Fruit fly (Drosophila melanogaster) whole organism, embryonic: ENCODE measurements around the gene Atg6.
A peak's percentile ranks its signal among the peaks of the same experiment; 100 is the strongest.

ENCODE experiments used
- Bdp1 ChIP-seq: fragments of 200-800 bp; sonication (Bioruptor generic); optimal IDR thresholded peaks from 3 replicates; lab custom pipeline; 2016; ENCODE audit warnings: missing biosample characterization, missing genetic modification characterization
- Bgb ChIP-seq: fragments of 200-800 bp; sonication (Bioruptor generic); IDR thresholded peaks from 2 replicates; pipeline ENCODE4 v1.3.6; 2022; ENCODE audit warnings: missing biosample characterization, missing genetic modification characterization; ENCODE audit not compliant: partially characterized antibody
- Blimp-1 ChIP-seq: fragments of 200-800 bp; sonication (Bioruptor generic); optimal IDR thresholded peaks from 3 replicates; lab custom pipeline; 2018; ENCODE audit warnings: missing biosample characterization, missing genetic modification characterization, mild to moderate bottlenecking, moderate library complexity, missing genetic modification reagents
- CG10209 ChIP-seq: fragments of 200-800 bp; sonication (Bioruptor generic); optimal IDR thresholded peaks from 3 replicates; lab custom pipeline; 2017; ENCODE audit warnings: missing biosample characterization, mild to moderate bottlenecking, missing genetic modification characterization, missing genetic modification reagents
- CG12155 ChIP-seq: fragments of 200-800 bp; sonication (Bioruptor generic); optimal IDR thresholded peaks from 3 replicates; lab custom pipeline; 2016; ENCODE audit warnings: missing biosample characterization, missing genetic modification characterization
- CG12744 ChIP-seq: fragments of 200-800 bp; sonication (Bioruptor generic); optimal IDR thresholded peaks from 2 replicates; lab custom pipeline; 2016; ENCODE audit warnings: missing biosample characterization, missing genetic modification characterization
- CG12769 ChIP-seq: fragments of 200-800 bp; sonication (Bioruptor generic); optimal IDR thresholded peaks from 2 replicates; lab custom pipeline; 2019; ENCODE audit warnings: missing biosample characterization, mild to moderate bottlenecking, missing genetic modification characterization, moderate library complexity
- CG13424 ChIP-seq: fragments of 200-800 bp; sonication (Bioruptor generic); optimal IDR thresholded peaks from 2 replicates; lab custom pipeline; 2019; ENCODE audit warnings: missing biosample characterization, mild to moderate bottlenecking, missing genetic modification characterization, moderate library complexity
- CG1647 ChIP-seq: fragments of 200-800 bp; sonication (Bioruptor generic); optimal IDR thresholded peaks from 3 replicates; lab custom pipeline; 2016; ENCODE audit warnings: missing biosample characterization, missing genetic modification characterization
- CG17802 ChIP-seq: fragments of 200-800 bp; sonication (Bioruptor generic); optimal IDR thresholded peaks from 2 replicates; lab custom pipeline; 2018; ENCODE audit warnings: missing biosample characterization, mild to moderate bottlenecking, missing genetic modification characterization, moderate library complexity
- CG1832 ChIP-seq: fragments of 200-800 bp; sonication (Bioruptor generic); optimal IDR thresholded peaks from 2 replicates; lab custom pipeline; 2017; ENCODE audit warnings: missing biosample characterization, mild to moderate bottlenecking, missing genetic modification characterization, inconsistent platforms
- CG18599 ChIP-seq: fragments of 200-800 bp; sonication (Bioruptor generic); optimal IDR thresholded peaks from 3 replicates; lab custom pipeline; 2017; ENCODE audit warnings: missing biosample characterization, missing genetic modification characterization, mild to moderate bottlenecking, moderate library complexity, missing genetic modification reagents
- CG2120 ChIP-seq: fragments of 200-800 bp; sonication (Bioruptor generic); optimal IDR thresholded peaks from 3 replicates; lab custom pipeline; 2016; ENCODE audit warnings: missing biosample characterization, missing genetic modification characterization
- CG2129 ChIP-seq: fragments of 200-800 bp; sonication (Bioruptor generic); IDR thresholded peaks from 2 replicates; pipeline ENCODE4 v1.3.6; 2022; ENCODE audit warnings: missing biosample characterization, missing genetic modification characterization; ENCODE audit not compliant: partially characterized antibody
- CG30403 ChIP-seq: fragments of 200-800 bp; sonication (Bioruptor generic); optimal IDR thresholded peaks from 3 replicates; lab custom pipeline; 2016; ENCODE audit warnings: missing biosample characterization, missing genetic modification characterization
- CG31365 ChIP-seq: fragments of 200-800 bp; sonication (Bioruptor generic); optimal IDR thresholded peaks from 2 replicates; lab custom pipeline; 2018; ENCODE audit warnings: missing biosample characterization, mild to moderate bottlenecking, missing genetic modification characterization
- CG4424 ChIP-seq: fragments of 200-800 bp; sonication (Bioruptor generic); optimal IDR thresholded peaks from 3 replicates; lab custom pipeline; 2016; ENCODE audit warnings: missing biosample characterization, missing genetic modification characterization
- CG4617 ChIP-seq: fragments of 200-800 bp; sonication (Bioruptor generic); optimal IDR thresholded peaks from 3 replicates; lab custom pipeline; 2016; ENCODE audit warnings: missing biosample characterization, missing genetic modification characterization, borderline replicate concordance
- CG6854 ChIP-seq: fragments of 200-800 bp; sonication (Bioruptor generic); optimal IDR thresholded peaks from 3 replicates; lab custom pipeline; 2017; ENCODE audit warnings: missing biosample characterization, mild to moderate bottlenecking, missing genetic modification characterization
- CG9215 ChIP-seq: fragments of 200-800 bp; sonication (Bioruptor generic); IDR thresholded peaks from 2 replicates; pipeline ENCODE4 v1.3.6; 2022; ENCODE audit warnings: missing biosample characterization, missing genetic modification characterization
- CoRest ChIP-seq: fragments of 200-800 bp; sonication (Bioruptor generic); optimal IDR thresholded peaks from 3 replicates; lab custom pipeline; 2018; ENCODE audit warnings: missing biosample characterization, mild to moderate bottlenecking, missing genetic modification characterization, moderate library complexity
- Dll ChIP-seq: fragments of 200-800 bp; sonication (Bioruptor generic); IDR thresholded peaks from 4 replicates; pipeline ENCODE4 v1.3.6; 2022; ENCODE audit warnings: missing biosample characterization, missing genetic modification characterization; ENCODE audit not compliant: partially characterized antibody
- Dref ChIP-seq: fragments of 200-800 bp; sonication (Bioruptor generic); IDR thresholded peaks from 2 replicates; pipeline ENCODE4 v1.3.6; 2022; ENCODE audit warnings: missing biosample characterization, missing genetic modification characterization
- E2f1 ChIP-seq: fragments of 200-800 bp; sonication (Bioruptor generic); IDR thresholded peaks from 2 replicates; pipeline ENCODE4 v1.3.6; 2022; ENCODE audit warnings: missing biosample characterization, missing genetic modification characterization
- Elba2 ChIP-seq: fragments of 200-800 bp; sonication (Bioruptor generic); optimal IDR thresholded peaks from 3 replicates; lab custom pipeline; 2016; ENCODE audit warnings: missing biosample characterization, missing genetic modification characterization
- GATAe ChIP-seq: fragments of 200-800 bp; sonication (Bioruptor generic); conservative IDR thresholded peaks from 2 replicates; pipeline ENCODE4 v1.3.6; 2022; ENCODE audit warnings: missing biosample characterization, missing genetic modification characterization
- HHEX ChIP-seq: fragments of 200-800 bp; sonication (Bioruptor generic); optimal IDR thresholded peaks from 3 replicates; lab custom pipeline; 2017; ENCODE audit warnings: missing biosample characterization, mild to moderate bottlenecking, missing genetic modification characterization, missing genetic modification reagents
- Trl ChIP-seq, 3 experiments: fragments of >200 bp in 2 of 3; fragments of 200-800 bp in 1 of 3; sonication (Bioruptor generic) in 1 of 3; optimal IDR thresholded peaks; 2 replicates in 1 of 3; 3 replicates in 2 of 3; lab custom pipeline; 2016 to 2017; ENCODE audit warnings: missing biosample characterization in 1 of 3, missing genetic modification characterization in 1 of 3
- chinmo ChIP-seq: fragments of 200-800 bp; sonication (Bioruptor generic); IDR thresholded peaks from 4 replicates; pipeline ENCODE4 v1.3.6; 2022; ENCODE audit warnings: missing biosample characterization, missing genetic modification characterization; ENCODE audit not compliant: partially characterized antibody
- chn ChIP-seq: fragments of 200-800 bp; sonication (Bioruptor generic); optimal IDR thresholded peaks from 2 replicates; lab custom pipeline; 2016; ENCODE audit warnings: missing biosample characterization, missing genetic modification characterization
- dm ChIP-seq: fragments of 200-800 bp; sonication (Bioruptor generic); optimal IDR thresholded peaks from 3 replicates; lab custom pipeline; 2016; ENCODE audit warnings: missing biosample characterization, missing genetic modification characterization
- ems ChIP-seq: fragments of 200-800 bp; sonication (Bioruptor generic); optimal IDR thresholded peaks from 3 replicates; lab custom pipeline; 2016; ENCODE audit warnings: missing biosample characterization, missing genetic modification characterization
- gcm ChIP-seq: fragments of 200-800 bp; sonication (Bioruptor generic); optimal IDR thresholded peaks from 2 replicates; lab custom pipeline; 2019; ENCODE audit warnings: missing biosample characterization, mild to moderate bottlenecking, missing genetic modification characterization, moderate library complexity
- gcm2 ChIP-seq: fragments of 200-800 bp; sonication (Bioruptor generic); optimal IDR thresholded peaks from 2 replicates; lab custom pipeline; 2016; ENCODE audit warnings: missing biosample characterization, missing genetic modification characterization
- her ChIP-seq: fragments of 200-800 bp; sonication (Bioruptor generic); optimal IDR thresholded peaks from 2 replicates; lab custom pipeline; 2016; ENCODE audit warnings: missing biosample characterization, missing genetic modification characterization
- insv ChIP-seq, 2 experiments: fragments of 200-800 bp; sonication (Bioruptor generic); optimal IDR thresholded peaks; 3 replicates each; lab custom pipeline; 2016 to 2018; ENCODE audit warnings: missing biosample characterization in 2 of 2, missing genetic modification characterization in 2 of 2
- ken ChIP-seq: fragments of 200-800 bp; sonication (Bioruptor generic); IDR thresholded peaks from 3 replicates; pipeline ENCODE4 v1.3.6; 2022; ENCODE audit warnings: missing biosample characterization, missing genetic modification characterization
- nmo ChIP-seq: fragments of 200-800 bp; sonication (Bioruptor generic); optimal IDR thresholded peaks from 2 replicates; lab custom pipeline; 2018; ENCODE audit warnings: missing biosample characterization, mild to moderate bottlenecking, missing genetic modification characterization, moderate library complexity
- oc ChIP-seq: fragments of 200-800 bp; sonication (Bioruptor generic); optimal IDR thresholded peaks from 2 replicates; lab custom pipeline; 2018; ENCODE audit warnings: missing biosample characterization, mild to moderate bottlenecking, missing genetic modification characterization, moderate library complexity
- pros ChIP-seq: fragments of 200-800 bp; sonication (Bioruptor generic); optimal IDR thresholded peaks from 3 replicates; lab custom pipeline; 2019; ENCODE audit warnings: missing biosample characterization, mild to moderate bottlenecking, missing genetic modification characterization, moderate library complexity
- pzg ChIP-seq: fragments of 200-800 bp; sonication (Bioruptor generic); optimal IDR thresholded peaks from 3 replicates; lab custom pipeline; 2018; ENCODE audit warnings: missing biosample characterization, mild to moderate bottlenecking, missing genetic modification characterization, moderate library complexity
- sens ChIP-seq: fragments of 200-800 bp; sonication (Bioruptor generic); peaks from one replicate; lab custom pipeline; 2016; ENCODE audit warnings: missing biosample characterization, missing genetic modification characterization
- tap ChIP-seq: fragments of 200-800 bp; optimal IDR thresholded peaks from 3 replicates; lab custom pipeline; 2019; ENCODE audit warnings: missing biosample characterization, mild to moderate bottlenecking, missing genetic modification characterization, moderate library complexity
- tna ChIP-seq: fragments of 200-800 bp; sonication (Bioruptor generic); IDR thresholded peaks from 2 replicates; pipeline ENCODE4 v1.3.6; 2022; ENCODE audit warnings: missing biosample characterization, missing genetic modification characterization; ENCODE audit not compliant: partially characterized antibody
- usp ChIP-seq: fragments of >200 bp; optimal IDR thresholded peaks from 2 replicates; lab custom pipeline; 2017; ENCODE audit warnings: missing biosample characterization, missing genetic modification characterization
- zfh1 ChIP-seq: fragments of 200-800 bp; sonication (Bioruptor generic); IDR thresholded peaks from 3 replicates; pipeline ENCODE4 v1.3.6; 2022; ENCODE audit warnings: missing biosample characterization, missing genetic modification characterization

Atg6 gene

DNA sequence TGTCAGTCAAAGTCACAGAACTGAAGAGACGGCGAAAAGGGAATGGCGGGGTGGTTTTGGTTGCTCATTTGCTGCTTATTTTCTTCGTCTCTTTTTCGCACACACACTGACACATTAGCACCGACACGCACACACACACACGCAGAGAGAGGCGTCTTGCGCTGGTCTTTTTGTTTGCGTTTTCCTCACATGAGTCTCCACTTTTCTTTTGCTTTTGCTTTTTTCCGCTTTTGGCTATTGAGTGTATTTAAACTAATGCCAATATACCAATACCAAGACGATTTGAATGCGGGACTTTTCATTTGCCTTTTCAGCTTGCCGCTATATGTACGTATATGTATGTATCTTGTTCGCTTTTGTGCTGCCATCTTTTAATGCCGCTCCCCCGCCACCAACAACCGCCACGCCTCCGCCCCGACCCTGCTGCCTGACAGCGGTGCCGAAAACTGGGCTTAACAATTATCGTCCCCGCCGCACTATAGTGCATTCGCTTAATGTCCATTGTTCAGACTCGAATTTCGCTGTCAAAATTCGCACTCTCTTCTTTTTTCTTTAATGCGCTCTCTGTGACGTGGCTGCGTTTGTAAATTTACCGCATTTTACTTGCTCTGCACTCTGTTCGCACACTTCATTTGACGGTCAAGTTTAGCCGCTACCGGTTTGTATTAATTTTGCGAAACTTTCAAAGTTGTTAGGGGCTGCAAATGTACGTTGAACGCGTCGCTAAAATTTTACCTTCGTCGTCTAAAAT, 3.2 kb downstream of the Atg6 start, which contains the start of gene CG5986 (continued):
- 0 out of 3 replicates have a peak, but pooled peaks have one; percentile 11 for TF ChIP-seq zfh1 (GFP tag; lab: Robert Waterston, UW)
- TF ChIP-seq CG13424 (tag; lab: Kevin White, UChicago) = no peak
- no peak for TF ChIP-seq usp
- TF ChIP-seq CG1832 (GFP tag; lab: Kevin White, UChicago) = no peak
- TF ChIP-seq tap (tag; lab: Kevin White, UChicago) = no peak
- no peak for TF ChIP-seq Elba2
- no peak for TF ChIP-seq CG9215 (GFP tag; lab: Robert Waterston, UW)
- no peak for TF ChIP-seq CoRest (tag; lab: Kevin White, UChicago)
- no peak for TF ChIP-seq CG4424 (GFP tag; lab: Kevin White, UChicago)
- no peak for TF ChIP-seq ken (GFP tag; lab: Robert Waterston, UW)
- no peak for TF ChIP-seq oc
- no peak for TF ChIP-seq gcm2 (GFP tag; lab: Kevin White, UChicago)
- TF ChIP-seq Trl (optimal IDR thresholded peaks at IDR 0.05; lab: Kevin White, UChicago) = peak; percentile 28 to 52
- TF ChIP-seq Trl (GFP tag; optimal IDR thresholded peaks at IDR 0.05; lab: Kevin White, UChicago) = no peak
- TF ChIP-seq pros (GFP tag; lab: Kevin White, UChicago) = peak; percentile 86
- no peak for TF ChIP-seq ems (GFP tag; lab: Kevin White, UChicago)
- peak; percentile 32; the same call in 1 of the 2 replicates for TF ChIP-seq tna
- no peak for TF ChIP-seq nmo (GFP tag; lab: Kevin White, UChicago)
- TF ChIP-seq CG12744 (GFP tag; lab: Kevin White, UChicago) = no peak
- TF ChIP-seq dm = no peak
- no peak for TF ChIP-seq CG2120
- peak; percentile 1 for TF ChIP-seq pzg
- TF ChIP-seq chinmo (GFP tag; lab: Robert Waterston, UW) = 0 out of 4 replicates have a peak, but pooled peaks have one; percentile 39
- peak; percentile 38 for TF ChIP-seq CG31365 (tag; lab: Kevin White, UChicago)
- TF ChIP-seq Blimp-1 = no peak
- TF ChIP-seq her = no peak
- no peak for TF ChIP-seq GATAe (GFP tag; lab: Robert Waterston, UW)
- peak in 1 of 2 experiments; percentile 5 for TF ChIP-seq insv (GFP tag; optimal IDR thresholded peaks at IDR 0.05; lab: Kevin White, UChicago)

DNA sequence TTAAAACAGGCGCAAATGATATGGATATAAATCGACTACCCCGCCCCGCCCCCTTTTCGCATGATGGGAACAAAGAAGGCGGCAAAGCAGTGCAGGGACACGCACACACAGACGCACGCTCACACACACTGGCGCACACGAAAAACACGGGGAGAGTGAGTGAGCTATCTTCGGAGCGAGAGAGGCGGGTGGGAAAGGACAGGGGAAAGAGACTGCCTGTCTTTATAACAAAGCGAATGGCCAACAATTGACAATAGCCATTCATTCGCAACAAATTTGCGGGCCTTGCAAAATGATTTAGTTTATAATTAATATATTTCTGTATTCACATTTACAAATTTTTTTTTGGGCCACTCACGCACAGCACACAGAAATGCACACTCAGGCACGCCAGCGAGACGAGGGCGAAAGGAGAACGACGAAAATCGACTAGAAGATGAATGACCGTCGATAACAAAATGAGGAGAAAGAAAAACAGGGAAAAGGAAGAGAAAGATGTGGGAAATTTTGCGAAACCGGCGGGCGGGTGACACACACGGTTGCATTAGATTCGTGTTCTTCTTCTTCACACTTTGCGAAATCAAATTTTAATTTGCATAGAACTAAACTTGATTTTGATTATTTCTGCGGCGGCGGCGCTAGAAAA, 3.9 kb downstream of the Atg6 start:
- TF ChIP-seq Bgb (GFP tag; lab: Robert Waterston, UW) (peak; percentile 13; the same call in 1 of the 2 replicates), CG30403 (GFP tag; lab: Kevin White, UChicago) (no peak), CG6854 (GFP tag; lab: Kevin White, UChicago) (no peak), sens (peak; percentile 71), CG4617 (GFP tag; lab: Kevin White, UChicago) (peak; percentile 14), E2f1 (GFP tag; lab: Robert Waterston, UW) (no peak), Dref (GFP tag; lab: Robert Waterston, UW) (no peak), tna (0 out of 2 replicates have a peak, but pooled peaks have one; percentile 25), pros (GFP tag; lab: Kevin White, UChicago) (no peak), chn (GFP tag; lab: Kevin White, UChicago) (no peak), CG17802 (tag; lab: Kevin White, UChicago) (no peak), CG12155 (GFP tag; lab: Kevin White, UChicago) (peak; percentile 20), Dll (GFP tag; lab: Robert Waterston, UW) (0 out of 4 replicates have a peak, but pooled peaks have one; percentile 26), CG10209 (no peak), insv (GFP tag; optimal IDR thresholded peaks at IDR 0.05; lab: Kevin White, UChicago) (peak in 1 of 2 experiments; percentile 6), CG12769 (tag; lab: Kevin White, UChicago) (peak; percentile 27), CG1647 (no peak), HHEX (GFP tag; lab: Kevin White, UChicago) (peak; percentile 8), CG2129 (GFP tag; lab: Robert Waterston, UW) (no peak), chinmo (GFP tag; lab: Robert Waterston, UW) (0 out of 4 replicates have a peak, but pooled peaks have one; percentile 26), Bdp1 (no peak), usp (no peak), gcm (peak; percentile 14), Elba2 (no peak), CG18599 (peak; percentile 25)
